Fruit fly (Drosophila melanogaster) whole organism, wandering third instar larva: Measurements from ENCODE around the gene mRpS10.

ENCODE experiments used
- Abd-B ChIP-seq: fragments of >200 bp; optimal IDR thresholded peaks from 2 replicates; lab custom pipeline; 2017; ENCODE audit warnings: missing biosample characterization, missing genetic modification characterization
- Dfd ChIP-seq: fragments of >200 bp; optimal IDR thresholded peaks from 2 replicates; lab custom pipeline; 2017; ENCODE audit warnings: missing biosample characterization, missing genetic modification characterization
- Dif ChIP-seq: fragments of 200-275, 200-300 bp; sonication (Bioruptor generic); optimal IDR thresholded peaks from 2 replicates; lab custom pipeline; 2018; ENCODE audit warnings: missing biosample characterization, missing genetic modification characterization; ENCODE audit not compliant: partially characterized antibody
- Hr83 ChIP-seq: fragments of 200-300 bp; sonication (Bioruptor generic); optimal IDR thresholded peaks from 2 replicates; lab custom pipeline; 2016; ENCODE audit warnings: missing biosample characterization, mild to moderate bottlenecking, missing genetic modification characterization, moderate library complexity; ENCODE audit not compliant: poor library complexity, severe bottlenecking
- Jra ChIP-seq: sonication (Bioruptor generic); optimal IDR thresholded peaks from 2 replicates; lab custom pipeline; 2016; ENCODE audit warnings: missing biosample characterization, missing genetic modification characterization
- fru ChIP-seq: fragments of 200-800 bp; sonication (Bioruptor generic); optimal IDR thresholded peaks from 3 replicates; lab custom pipeline; 2016; ENCODE audit warnings: missing biosample characterization, mild to moderate bottlenecking, missing genetic modification characterization
- h ChIP-seq: fragments of 200-800 bp; sonication (Bioruptor generic); optimal IDR thresholded peaks from 3 replicates; lab custom pipeline; 2016; ENCODE audit warnings: missing biosample characterization, mild to moderate bottlenecking, missing genetic modification characterization
- lola ChIP-seq: fragments of >200 bp; optimal IDR thresholded peaks from 2 replicates; lab custom pipeline; 2017; ENCODE audit warnings: missing biosample characterization, missing genetic modification characterization
- psq ChIP-seq: fragments of 200-800 bp; sonication (Bioruptor generic); optimal IDR thresholded peaks from 3 replicates; lab custom pipeline; 2017; ENCODE audit warnings: missing biosample characterization, mild to moderate bottlenecking, missing genetic modification characterization, moderate library complexity
- sage ChIP-seq: fragments of 200-800 bp; sonication (Bioruptor generic); optimal IDR thresholded peaks from 2 replicates; lab custom pipeline; 2016; ENCODE audit warnings: missing biosample characterization, mild to moderate bottlenecking, missing genetic modification characterization
- usp ChIP-seq: fragments of >200 bp; optimal IDR thresholded peaks from 2 replicates; lab custom pipeline; 2017; ENCODE audit warnings: missing biosample characterization, missing genetic modification characterization

DNA sequence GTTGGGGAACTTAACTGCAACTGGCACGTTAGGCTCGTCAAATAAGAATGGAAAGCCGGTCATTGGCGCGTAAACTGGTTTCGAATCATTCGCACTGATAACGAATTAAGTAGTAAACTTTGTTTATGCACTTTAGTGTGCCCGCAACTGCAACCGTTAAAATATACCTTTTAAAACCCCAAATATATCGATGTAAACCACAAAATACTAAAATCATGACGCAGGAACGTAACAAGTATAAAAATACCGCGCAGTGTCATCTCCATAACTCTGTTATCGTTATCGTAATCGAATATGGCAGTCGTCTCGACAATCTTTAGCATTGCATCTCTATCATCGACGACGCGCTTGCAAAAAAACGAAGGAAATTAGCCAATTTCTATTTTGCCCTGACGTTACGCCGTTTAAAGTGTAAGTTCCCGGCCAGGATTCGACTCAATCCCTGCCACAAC, 4.2 kb upstream of the mRpS10 start, which contains the start of the genes CG31344 and Caf1-55:
- no peak for TF ChIP-seq lola (GFP tag; lab: Kevin White, UChicago)
- no peak for TF ChIP-seq h
- TF ChIP-seq Dfd (GFP tag; lab: Kevin White, UChicago), result no peak
- TF ChIP-seq psq (GFP tag; lab: Kevin White, UChicago), result no peak
- no peak for TF ChIP-seq Hr83 (GFP tag; lab: Kevin White, UChicago)
- no peak for TF ChIP-seq fru
- peak; percentile 50 for TF ChIP-seq Jra
- no peak for TF ChIP-seq usp (GFP tag; lab: Kevin White, UChicago)
- no peak for TF ChIP-seq sage (GFP tag; lab: Kevin White, UChicago)
- TF ChIP-seq Dif (GFP tag; lab: Kevin White, UChicago), result no peak
- TF ChIP-seq Abd-B (GFP tag; lab: Kevin White, UChicago), result no peak
